Fruit fly (Drosophila melanogaster) whole organism, embryonic: Measurements from ENCODE around the gene CG32267.

Experiments
- Ada2b ChIP-seq: fragments of 200-800 bp; sonication (Bioruptor generic); IDR thresholded peaks from 2 replicates; pipeline ENCODE4 v1.3.6; 2022; ENCODE audit warnings: missing biosample characterization, missing genetic modification characterization
- Atf6 ChIP-seq: fragments of 200-800 bp; sonication (Bioruptor generic); IDR thresholded peaks from 2 replicates; pipeline ENCODE4 v1.3.6; 2022; ENCODE audit warnings: missing biosample characterization, missing genetic modification characterization
- B-H1 ChIP-seq: fragments of 200-800 bp; sonication (Bioruptor generic); IDR thresholded peaks from 3 replicates; pipeline ENCODE4 v1.3.6; 2022; ENCODE audit warnings: missing biosample characterization, missing genetic modification characterization
- Bteb2 ChIP-seq: fragments of 200-800 bp; sonication (Bioruptor generic); optimal IDR thresholded peaks from 2 replicates; lab custom pipeline; 2016; ENCODE audit warnings: missing biosample characterization, missing genetic modification characterization
- CG10366 ChIP-seq: fragments of 200-800 bp; sonication (Bioruptor generic); IDR thresholded peaks from 2 replicates; pipeline ENCODE4 v1.3.6; 2022; ENCODE audit warnings: missing biosample characterization, missing genetic modification characterization
- CG10543 ChIP-seq: fragments of 200-800 bp; sonication (Bioruptor generic); optimal IDR thresholded peaks from 3 replicates; lab custom pipeline; 2017; ENCODE audit warnings: missing biosample characterization, mild to moderate bottlenecking, missing genetic modification characterization, moderate library complexity
- CG10959 ChIP-seq: fragments of 200-800 bp; sonication (Bioruptor generic); IDR thresholded peaks from 2 replicates; pipeline ENCODE4 v1.3.6; 2022; ENCODE audit warnings: missing biosample characterization, missing genetic modification characterization
- CG11085 ChIP-seq: fragments of 200-800 bp; sonication (Bioruptor generic); IDR thresholded peaks from 2 replicates; pipeline ENCODE4 v1.3.6; 2022; ENCODE audit warnings: missing biosample characterization, missing genetic modification characterization
- CG15514 ChIP-seq: fragments of 200-800 bp; sonication (Bioruptor generic); optimal IDR thresholded peaks from 3 replicates; lab custom pipeline; 2017; ENCODE audit warnings: missing biosample characterization, missing genetic modification characterization, mild to moderate bottlenecking, moderate library complexity, missing genetic modification reagents
- CG16813 ChIP-seq: fragments of 200-800 bp; sonication (Bioruptor generic); IDR thresholded peaks from 3 replicates; pipeline ENCODE4 v1.3.6; 2022; ENCODE audit warnings: missing biosample characterization, missing genetic modification characterization; ENCODE audit not compliant: partially characterized antibody
- CG17328 ChIP-seq: fragments of 200-800 bp; sonication (Bioruptor generic); IDR thresholded peaks from 2 replicates; pipeline ENCODE4 v1.3.6; 2022; ENCODE audit warnings: missing biosample characterization, missing genetic modification characterization
- CG17359 ChIP-seq: fragments of 200-800 bp; sonication (Bioruptor generic); optimal IDR thresholded peaks from 3 replicates; lab custom pipeline; 2018; ENCODE audit warnings: missing biosample characterization, mild to moderate bottlenecking, missing genetic modification characterization, moderate library complexity
- CG2199 ChIP-seq: fragments of 200-800 bp; sonication (Bioruptor generic); IDR thresholded peaks from 3 replicates; pipeline ENCODE4 v1.3.6; 2022; ENCODE audit warnings: missing biosample characterization, missing genetic modification characterization
- CG2202 ChIP-seq: fragments of 200-800 bp; sonication (Bioruptor generic); optimal IDR thresholded peaks from 2 replicates; lab custom pipeline; 2018; ENCODE audit warnings: missing biosample characterization, mild to moderate bottlenecking, missing genetic modification characterization
- CG31388 ChIP-seq: fragments of 200-800 bp; sonication (Bioruptor generic); optimal IDR thresholded peaks from 2 replicates; lab custom pipeline; 2016; ENCODE audit warnings: missing biosample characterization, missing genetic modification characterization
- CG3838 ChIP-seq: fragments of 200-800 bp; sonication (Bioruptor generic); optimal IDR thresholded peaks from 3 replicates; lab custom pipeline; 2016; ENCODE audit warnings: missing biosample characterization, missing genetic modification characterization
- CG4282 ChIP-seq: fragments of 200-800 bp; sonication (Bioruptor generic); optimal IDR thresholded peaks from 2 replicates; lab custom pipeline; 2016; ENCODE audit warnings: missing biosample characterization, missing genetic modification characterization
- CG5180 ChIP-seq: fragments of 200-800 bp; sonication (Bioruptor generic); optimal IDR thresholded peaks from 3 replicates; lab custom pipeline; 2017; ENCODE audit warnings: missing biosample characterization, missing genetic modification characterization, mild to moderate bottlenecking, moderate library complexity, missing genetic modification reagents
- CG6683 ChIP-seq: fragments of 200-800 bp; sonication (Bioruptor generic); optimal IDR thresholded peaks from 2 replicates; lab custom pipeline; 2017; ENCODE audit warnings: missing biosample characterization, mild to moderate bottlenecking, missing genetic modification characterization, missing genetic modification reagents
- CG7271 ChIP-seq: fragments of 200-800 bp; sonication (Bioruptor generic); optimal IDR thresholded peaks from 2 replicates; lab custom pipeline; 2018; ENCODE audit warnings: missing biosample characterization, mild to moderate bottlenecking, missing genetic modification characterization, moderate library complexity
- CG7963 ChIP-seq: fragments of 200-800 bp; sonication (Bioruptor generic); IDR thresholded peaks from 3 replicates; pipeline ENCODE4 v1.3.6; 2022; ENCODE audit warnings: missing biosample characterization, missing genetic modification characterization; ENCODE audit not compliant: partially characterized antibody
- CG8765 ChIP-seq: fragments of 200-800 bp; sonication (Bioruptor generic); IDR thresholded peaks from 2 replicates; pipeline ENCODE4 v1.3.6; 2022; ENCODE audit warnings: missing biosample characterization, missing genetic modification characterization
- CG9797 ChIP-seq: fragments of 200-800 bp; sonication (Bioruptor generic); optimal IDR thresholded peaks from 3 replicates; lab custom pipeline; 2018; ENCODE audit warnings: missing biosample characterization, mild to moderate bottlenecking, missing genetic modification characterization
- Dref ChIP-seq: fragments of 200-800 bp; sonication (Bioruptor generic); IDR thresholded peaks from 2 replicates; pipeline ENCODE4 v1.3.6; 2022; ENCODE audit warnings: missing biosample characterization, missing genetic modification characterization
- E2f1 ChIP-seq: fragments of 200-800 bp; sonication (Bioruptor generic); IDR thresholded peaks from 2 replicates; pipeline ENCODE4 v1.3.6; 2022; ENCODE audit warnings: missing biosample characterization, missing genetic modification characterization
- Fer2 ChIP-seq: fragments of 200-800 bp; sonication (Bioruptor generic); optimal IDR thresholded peaks from 2 replicates; lab custom pipeline; 2018; ENCODE audit warnings: missing biosample characterization, mild to moderate bottlenecking, missing genetic modification characterization, moderate library complexity
- Gsc ChIP-seq: fragments of 200-800 bp; sonication (Bioruptor generic); IDR thresholded peaks from 2 replicates; pipeline ENCODE4 v1.3.6; 2022; ENCODE audit warnings: missing biosample characterization, missing genetic modification characterization
- Mrtf ChIP-seq: fragments of 200-800 bp; sonication (Bioruptor generic); IDR thresholded peaks from 3 replicates; pipeline ENCODE4 v1.3.6; 2022; ENCODE audit warnings: missing biosample characterization, missing genetic modification characterization
- Myb ChIP-seq: fragments of 200-800 bp; sonication (Bioruptor generic); optimal IDR thresholded peaks from 2 replicates; lab custom pipeline; 2016; ENCODE audit warnings: missing biosample characterization, missing genetic modification characterization
- Opbp ChIP-seq: fragments of 200-800 bp; sonication (Bioruptor generic); IDR thresholded peaks from 3 replicates; pipeline ENCODE4 v1.3.6; 2022; ENCODE audit warnings: missing biosample characterization, missing genetic modification characterization; ENCODE audit not compliant: partially characterized antibody
- Sin3A ChIP-seq: fragments of >200 bp; optimal IDR thresholded peaks from 2 replicates; lab custom pipeline; 2018
- Sry-β ChIP-seq: fragments of 200-800 bp; sonication (Bioruptor generic); optimal IDR thresholded peaks from 2 replicates; lab custom pipeline; 2018; ENCODE audit warnings: missing biosample characterization, mild to moderate bottlenecking, missing genetic modification characterization, moderate library complexity
- Ssrp ChIP-seq: fragments of 200-800 bp; sonication (Bioruptor generic); optimal IDR thresholded peaks from 2 replicates; lab custom pipeline; 2018; ENCODE audit warnings: missing biosample characterization, mild to moderate bottlenecking, missing genetic modification characterization, moderate library complexity
- Vsx1 ChIP-seq: fragments of 200-800 bp; sonication (Bioruptor generic); optimal IDR thresholded peaks from 2 replicates; lab custom pipeline; 2017; ENCODE audit warnings: missing biosample characterization, mild to moderate bottlenecking, missing genetic modification characterization, missing genetic modification reagents
- Xrp1 ChIP-seq: fragments of 200-800 bp; sonication (Bioruptor generic); IDR thresholded peaks from 2 replicates; pipeline ENCODE4 v1.3.6; 2022; ENCODE audit warnings: missing biosample characterization, missing genetic modification characterization
- ash1 ChIP-seq: fragments of 200-800 bp; sonication (Bioruptor generic); optimal IDR thresholded peaks from 2 replicates; lab custom pipeline; 2018; ENCODE audit warnings: missing biosample characterization, mild to moderate bottlenecking, missing genetic modification characterization
- bab2 ChIP-seq: fragments of 200-800 bp; sonication (Bioruptor generic); optimal IDR thresholded peaks from 2 replicates; lab custom pipeline; 2016; ENCODE audit warnings: missing biosample characterization, missing genetic modification characterization
- cas ChIP-seq: fragments of 200-800 bp; sonication (Bioruptor generic); IDR thresholded peaks from 2 replicates; pipeline ENCODE4 v1.3.6; 2022; ENCODE audit warnings: missing biosample characterization, missing genetic modification characterization
- dmrt99B ChIP-seq: fragments of 200-800 bp; sonication (Bioruptor generic); optimal IDR thresholded peaks from 2 replicates; lab custom pipeline; 2018; ENCODE audit warnings: missing biosample characterization, mild to moderate bottlenecking, missing genetic modification characterization, moderate library complexity
- dysf ChIP-seq: fragments of 200-800 bp; sonication (Bioruptor generic); IDR thresholded peaks from 3 replicates; pipeline ENCODE4 v1.3.6; 2022; ENCODE audit warnings: missing biosample characterization, missing genetic modification characterization
- gcm ChIP-seq: fragments of 200-800 bp; sonication (Bioruptor generic); optimal IDR thresholded peaks from 2 replicates; lab custom pipeline; 2019; ENCODE audit warnings: missing biosample characterization, mild to moderate bottlenecking, missing genetic modification characterization, moderate library complexity
- ham ChIP-seq: fragments of 200-800 bp; sonication (Bioruptor generic); IDR thresholded peaks from 2 replicates; pipeline ENCODE4 v1.3.6; 2022; ENCODE audit warnings: missing biosample characterization, missing genetic modification characterization
- kay ChIP-seq: fragments of 200-800 bp; sonication (Bioruptor generic); optimal IDR thresholded peaks from 2 replicates; lab custom pipeline; 2016; ENCODE audit warnings: missing biosample characterization, missing genetic modification characterization
- lola ChIP-seq, 3 experiments: fragments of >200 bp in 2 of 3; fragments of 200-800 bp in 1 of 3; sonication (Bioruptor generic) in 1 of 3; optimal IDR thresholded peaks; 2 replicates each; lab custom pipeline; 2017 to 2019; ENCODE audit warnings: missing biosample characterization in 3 of 3, missing genetic modification characterization in 3 of 3, mild to moderate bottlenecking in 1 of 3, moderate library complexity in 1 of 3
- ranshi ChIP-seq: fragments of 200-800 bp; sonication (Bioruptor generic); IDR thresholded peaks from 2 replicates; pipeline ENCODE4 v1.3.6; 2022; ENCODE audit warnings: missing biosample characterization, missing genetic modification characterization
- scrt ChIP-seq: fragments of 200-800 bp; sonication (Bioruptor generic); optimal IDR thresholded peaks from 2 replicates; lab custom pipeline; 2018; ENCODE audit warnings: missing biosample characterization, mild to moderate bottlenecking, missing genetic modification characterization, moderate library complexity
- sim ChIP-seq: fragments of 200-800 bp; sonication (Bioruptor generic); IDR thresholded peaks from 2 replicates; pipeline ENCODE4 v1.3.6; 2022; ENCODE audit warnings: missing biosample characterization, missing genetic modification characterization
- sob ChIP-seq: fragments of 200-800 bp; sonication (Bioruptor generic); IDR thresholded peaks from 2 replicates; pipeline ENCODE4 v1.3.6; 2022; ENCODE audit warnings: missing biosample characterization, missing genetic modification characterization
- trh ChIP-seq: fragments of 200-800 bp; sonication (Bioruptor generic); optimal IDR thresholded peaks from 2 replicates; lab custom pipeline; 2016; ENCODE audit warnings: missing biosample characterization, missing genetic modification characterization
- wek ChIP-seq: fragments of 200-800 bp; sonication (Bioruptor generic); optimal IDR thresholded peaks from 3 replicates; lab custom pipeline; 2018; ENCODE audit warnings: missing biosample characterization, mild to moderate bottlenecking, missing genetic modification characterization, moderate library complexity
- wor ChIP-seq: fragments of 200-800 bp; sonication (Bioruptor generic); IDR thresholded peaks from 2 replicates; pipeline ENCODE4 v1.3.6; 2022; ENCODE audit warnings: missing biosample characterization, missing genetic modification characterization

The CG32267 gene

DNA sequence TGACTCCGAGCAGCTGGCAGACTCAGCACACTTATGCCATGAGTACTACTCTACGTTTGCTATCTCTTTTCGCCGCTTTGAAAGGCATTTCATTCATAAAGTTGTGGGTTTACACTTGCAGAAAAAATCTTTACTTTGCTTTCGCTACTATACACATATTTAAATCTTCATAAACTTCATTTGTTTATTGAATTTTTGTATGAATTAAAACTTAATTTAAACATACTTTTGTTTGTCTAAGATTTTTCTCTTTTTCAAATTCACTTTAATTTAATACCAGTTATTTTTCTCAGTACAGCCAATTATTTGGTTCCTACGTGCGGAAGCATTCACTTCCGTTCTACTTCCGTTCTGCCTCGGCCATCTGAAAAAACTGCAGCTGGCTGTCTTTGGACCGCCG is 33.4 kb downstream of the CG32267 start (continued):
- TF ChIP-seq Opbp (GFP tag; lab: Robert Waterston, UW) (no peak), CG17328 (peak; percentile 80), trh (no peak), CG10366 (GFP tag; lab: Robert Waterston, UW) (peak; percentile 31; the same call in 1 of the 2 replicates), CG11085 (0 out of 2 replicates have a peak, but pooled peaks have one; percentile 25), CG7271 (tag; lab: Kevin White, UChicago) (peak; percentile 77), CG15514 (GFP tag; lab: Kevin White, UChicago) (peak; percentile 47), ash1 (no peak), Gsc (no peak), CG16813 (no peak), CG10543 (no peak), CG2199 (GFP tag; lab: Robert Waterston, UW) (no peak), scrt (GFP tag; lab: Kevin White, UChicago) (peak; percentile 39), dmrt99B (tag; lab: Kevin White, UChicago) (peak; percentile 79), Sry-β (GFP tag; lab: Kevin White, UChicago) (no peak), Mrtf (GFP tag; lab: Robert Waterston, UW) (no peak), CG31388 (GFP tag; lab: Kevin White, UChicago) (no peak), CG7963 (GFP tag; lab: Robert Waterston, UW) (no peak), CG5180 (GFP tag; lab: Kevin White, UChicago) (no peak), CG3838 (no peak), CG4282 (GFP tag; lab: Kevin White, UChicago) (no peak), CG9797 (no peak), wor (GFP tag; lab: Robert Waterston, UW) (peak; percentile 48), B-H1 (GFP tag; lab: Robert Waterston, UW) (no peak), gcm (GFP tag; lab: Kevin White, UChicago) (peak; percentile 64), CG10959 (GFP tag; lab: Robert Waterston, UW) (0 out of 2 replicates have a peak, but pooled peaks have one; percentile 24), ranshi (peak; percentile 60), CG8765 (GFP tag; lab: Robert Waterston, UW) (no peak), Dref (no peak), Ssrp (tag; lab: Kevin White, UChicago) (peak; percentile 63), CG6683 (GFP tag; lab: Kevin White, UChicago) (peak; percentile 49), Sin3A (lab: Kevin White, UChicago) (no peak), CG2202 (tag; lab: Kevin White, UChicago) (peak; percentile 46), Myb (GFP tag; lab: Kevin White, UChicago) (peak; percentile 10), ham (GFP tag; lab: Robert Waterston, UW) (no peak), wek (GFP tag; lab: Kevin White, UChicago) (no peak), Bteb2 (GFP tag; lab: Kevin White, UChicago) (no peak), E2f1 (GFP tag; lab: Robert Waterston, UW) (peak; percentile 62), cas (GFP tag; lab: Robert Waterston, UW) (no peak), kay (GFP tag; lab: Kevin White, UChicago) (peak; percentile 34), Ada2b (GFP tag; lab: Robert Waterston, UW) (peak; percentile 54), sim (GFP tag; lab: Robert Waterston, UW) (peak; percentile 35; the same call in 1 of the 2 replicates), dysf (GFP tag; lab: Robert Waterston, UW) (0 out of 3 replicates have a peak, but pooled peaks have one; percentile 42), Fer2 (tag; lab: Kevin White, UChicago) (no peak), CG17359 (tag; lab: Kevin White, UChicago) (peak; percentile 70), Vsx1 (GFP tag; lab: Kevin White, UChicago) (peak; percentile 42), bab2 (GFP tag; lab: Kevin White, UChicago) (peak; percentile 30), sob (GFP tag; lab: Robert Waterston, UW) (peak; percentile 48), lola (GFP tag; optimal IDR thresholded peaks at IDR 0.05; lab: Kevin White, UChicago) (peak in 1 of 3 experiments; percentile 88), Atf6 (GFP tag; lab: Robert Waterston, UW) (peak; percentile 27; the same call in 1 of the 2 replicates), Xrp1 (GFP tag; lab: Robert Waterston, UW) (peak; percentile 88)
